Fruit fly (Drosophila melanogaster) whole organism, embryonic: ENCODE data around the gene Eip63E.

Experiments used
- Atf6 ChIP-seq: fragments of 200-800 bp; sonication (Bioruptor generic); IDR thresholded peaks from 2 replicates; pipeline ENCODE4 v1.3.6; 2022; ENCODE audit warnings: missing biosample characterization, missing genetic modification characterization
- CG11695 ChIP-seq: fragments of 200-800 bp; sonication (Bioruptor generic); IDR thresholded peaks from 3 replicates; pipeline ENCODE4 v1.3.6; 2022; ENCODE audit warnings: missing biosample characterization, missing genetic modification characterization
- CG12299 ChIP-seq: fragments of 200-800 bp; sonication (Bioruptor generic); optimal IDR thresholded peaks from 2 replicates; lab custom pipeline; 2018; ENCODE audit warnings: missing biosample characterization, mild to moderate bottlenecking, missing genetic modification characterization
- CG12391 ChIP-seq: fragments of 200-800 bp; sonication (Bioruptor generic); optimal IDR thresholded peaks from 3 replicates; lab custom pipeline; 2018; ENCODE audit warnings: missing biosample characterization, mild to moderate bottlenecking, missing genetic modification characterization, moderate library complexity
- CG13287 ChIP-seq: fragments of 200-800 bp; sonication (Bioruptor generic); IDR thresholded peaks from 2 replicates; pipeline ENCODE4 v1.3.6; 2022; ENCODE audit warnings: missing biosample characterization, missing genetic modification characterization; ENCODE audit not compliant: partially characterized antibody
- CG15073 ChIP-seq: fragments of 200-800 bp; sonication (Bioruptor generic); optimal IDR thresholded peaks from 2 replicates; lab custom pipeline; 2016; ENCODE audit warnings: missing biosample characterization, missing genetic modification characterization
- CG15601 ChIP-seq: fragments of 200-800 bp; sonication (Bioruptor generic); optimal IDR thresholded peaks from 3 replicates; lab custom pipeline; 2019; ENCODE audit warnings: missing biosample characterization, mild to moderate bottlenecking, missing genetic modification characterization, moderate library complexity
- CG1792 ChIP-seq: fragments of 200-800 bp; sonication (Bioruptor generic); optimal IDR thresholded peaks from 2 replicates; lab custom pipeline; 2016; ENCODE audit warnings: missing biosample characterization, missing genetic modification characterization
- CG2199 ChIP-seq: fragments of 200-800 bp; sonication (Bioruptor generic); IDR thresholded peaks from 3 replicates; pipeline ENCODE4 v1.3.6; 2022; ENCODE audit warnings: missing biosample characterization, missing genetic modification characterization
- CG3065 ChIP-seq: fragments of 200-800 bp; sonication (Bioruptor generic); optimal IDR thresholded peaks from 2 replicates; lab custom pipeline; 2016; ENCODE audit warnings: missing biosample characterization, missing genetic modification characterization
- CG32532 ChIP-seq: fragments of 200-800 bp; sonication (Bioruptor generic); IDR thresholded peaks from 2 replicates; pipeline ENCODE4 v1.3.6; 2022; ENCODE audit warnings: missing biosample characterization, missing genetic modification characterization
- CG3407 ChIP-seq: fragments of 200-800 bp; sonication (Bioruptor generic); optimal IDR thresholded peaks from 2 replicates; lab custom pipeline; 2018; ENCODE audit warnings: missing biosample characterization, mild to moderate bottlenecking, missing genetic modification characterization
- CG42726 ChIP-seq: fragments of 200-800 bp; sonication (Bioruptor generic); IDR thresholded peaks from 2 replicates; pipeline ENCODE4 v1.3.6; 2022; ENCODE audit warnings: missing biosample characterization, missing genetic modification characterization; ENCODE audit not compliant: partially characterized antibody
- CG5180 ChIP-seq: fragments of 200-800 bp; sonication (Bioruptor generic); optimal IDR thresholded peaks from 3 replicates; lab custom pipeline; 2017; ENCODE audit warnings: missing biosample characterization, missing genetic modification characterization, mild to moderate bottlenecking, moderate library complexity, missing genetic modification reagents
- CG6791 ChIP-seq: fragments of 200-800 bp; sonication (Bioruptor generic); IDR thresholded peaks from 3 replicates; pipeline ENCODE4 v1.3.6; 2022; ENCODE audit warnings: missing biosample characterization, missing genetic modification characterization; ENCODE audit not compliant: partially characterized antibody
- CG7786 ChIP-seq: fragments of 200-800 bp; sonication (Bioruptor generic); optimal IDR thresholded peaks from 2 replicates; lab custom pipeline; 2016; ENCODE audit warnings: missing biosample characterization, missing genetic modification characterization
- CG9817 ChIP-seq: fragments of 200-800 bp; sonication (Bioruptor generic); optimal IDR thresholded peaks from 2 replicates; lab custom pipeline; 2018; ENCODE audit warnings: missing biosample characterization, mild to moderate bottlenecking, missing genetic modification characterization, moderate library complexity
- CG9876 ChIP-seq: fragments of 200-800 bp; sonication (Bioruptor generic); optimal IDR thresholded peaks from 2 replicates; lab custom pipeline; 2016; ENCODE audit warnings: missing biosample characterization, missing genetic modification characterization
- CG9932 ChIP-seq: fragments of 200-800 bp; sonication (Bioruptor generic); IDR thresholded peaks from 2 replicates; pipeline ENCODE4 v1.3.6; 2022; ENCODE audit warnings: missing biosample characterization, missing genetic modification characterization
- CrebB ChIP-seq: fragments of 200-800 bp; sonication (Bioruptor generic); optimal IDR thresholded peaks from 3 replicates; lab custom pipeline; 2018; ENCODE audit warnings: missing biosample characterization, mild to moderate bottlenecking, missing genetic modification characterization
- Dll ChIP-seq: fragments of 200-800 bp; sonication (Bioruptor generic); IDR thresholded peaks from 4 replicates; pipeline ENCODE4 v1.3.6; 2022; ENCODE audit warnings: missing biosample characterization, missing genetic modification characterization; ENCODE audit not compliant: partially characterized antibody
- E2f1 ChIP-seq: fragments of 200-800 bp; sonication (Bioruptor generic); IDR thresholded peaks from 2 replicates; pipeline ENCODE4 v1.3.6; 2022; ENCODE audit warnings: missing biosample characterization, missing genetic modification characterization
- Elba2 ChIP-seq: fragments of 200-800 bp; sonication (Bioruptor generic); optimal IDR thresholded peaks from 3 replicates; lab custom pipeline; 2016; ENCODE audit warnings: missing biosample characterization, missing genetic modification characterization
- Hey ChIP-seq: fragments of 200-800 bp; sonication (Bioruptor generic); optimal IDR thresholded peaks from 3 replicates; lab custom pipeline; 2018; ENCODE audit warnings: missing biosample characterization, mild to moderate bottlenecking, missing genetic modification characterization
- HmgZ ChIP-seq: fragments of 200-800 bp; sonication (Bioruptor generic); optimal IDR thresholded peaks from 2 replicates; lab custom pipeline; 2018; ENCODE audit warnings: missing biosample characterization, mild to moderate bottlenecking, missing genetic modification characterization
- Hsf ChIP-seq: fragments of 200-800 bp; sonication (Bioruptor generic); optimal IDR thresholded peaks from 3 replicates; lab custom pipeline; 2016; ENCODE audit warnings: missing biosample characterization, missing genetic modification characterization
- Nf-YB ChIP-seq: fragments of 200-800 bp; sonication (Bioruptor generic); optimal IDR thresholded peaks from 3 replicates; lab custom pipeline; 2019; ENCODE audit warnings: missing biosample characterization, mild to moderate bottlenecking, missing genetic modification characterization, moderate library complexity
- Poxn ChIP-seq: fragments of 200-800 bp; sonication (Bioruptor generic); IDR thresholded peaks from 2 replicates; pipeline ENCODE4 v1.3.6; 2022; ENCODE audit warnings: missing biosample characterization, missing genetic modification characterization
- Taf1 ChIP-seq: fragments of 200-800 bp; sonication (Bioruptor generic); IDR thresholded peaks from 2 replicates; pipeline ENCODE4 v1.3.6; 2022; ENCODE audit warnings: missing biosample characterization, missing genetic modification characterization
- Xrp1 ChIP-seq: fragments of 200-800 bp; sonication (Bioruptor generic); IDR thresholded peaks from 2 replicates; pipeline ENCODE4 v1.3.6; 2022; ENCODE audit warnings: missing biosample characterization, missing genetic modification characterization
- abd-A ChIP-seq: fragments of 200-800 bp; sonication (Bioruptor generic); optimal IDR thresholded peaks from 3 replicates; lab custom pipeline; 2019; ENCODE audit warnings: missing biosample characterization, mild to moderate bottlenecking, missing genetic modification characterization, moderate library complexity
- al ChIP-seq: fragments of 200-800 bp; sonication (Bioruptor generic); IDR thresholded peaks from 2 replicates; pipeline ENCODE4 v1.3.6; 2022; ENCODE audit warnings: missing biosample characterization, missing genetic modification characterization
- bab2 ChIP-seq: fragments of 200-800 bp; sonication (Bioruptor generic); optimal IDR thresholded peaks from 2 replicates; lab custom pipeline; 2016; ENCODE audit warnings: missing biosample characterization, missing genetic modification characterization
- cato ChIP-seq: fragments of 200-800 bp; sonication (Bioruptor generic); optimal IDR thresholded peaks from 2 replicates; lab custom pipeline; 2016; ENCODE audit warnings: missing biosample characterization, missing genetic modification characterization, borderline replicate concordance
- crol ChIP-seq: fragments of 200-800 bp; sonication (Bioruptor generic); IDR thresholded peaks from 2 replicates; pipeline ENCODE4 v1.3.6; 2022; ENCODE audit warnings: missing biosample characterization, missing genetic modification characterization
- cwo ChIP-seq: fragments of 200-800 bp; sonication (Bioruptor generic); optimal IDR thresholded peaks from 3 replicates; lab custom pipeline; 2017; ENCODE audit warnings: missing biosample characterization, missing genetic modification characterization, mild to moderate bottlenecking, moderate library complexity, missing genetic modification reagents
- dati ChIP-seq: fragments of 200-800 bp; sonication (Bioruptor generic); IDR thresholded peaks from 2 replicates; pipeline ENCODE4 v1.3.6; 2022; ENCODE audit warnings: missing biosample characterization, missing genetic modification characterization
- dm ChIP-seq: fragments of 200-800 bp; sonication (Bioruptor generic); optimal IDR thresholded peaks from 3 replicates; lab custom pipeline; 2016; ENCODE audit warnings: missing biosample characterization, missing genetic modification characterization
- dysf ChIP-seq: fragments of 200-800 bp; sonication (Bioruptor generic); IDR thresholded peaks from 3 replicates; pipeline ENCODE4 v1.3.6; 2022; ENCODE audit warnings: missing biosample characterization, missing genetic modification characterization
- gsb-n ChIP-seq: fragments of 200-800 bp; sonication (Bioruptor generic); optimal IDR thresholded peaks from 3 replicates; lab custom pipeline; 2018; ENCODE audit warnings: missing biosample characterization, mild to moderate bottlenecking, missing genetic modification characterization
- h ChIP-seq: fragments of >200 bp; optimal IDR thresholded peaks from 2 replicates; lab custom pipeline; 2017
- insv ChIP-seq, 2 experiments: fragments of 200-800 bp; sonication (Bioruptor generic); optimal IDR thresholded peaks; 3 replicates each; lab custom pipeline; 2016 to 2018; ENCODE audit warnings: missing biosample characterization in 2 of 2, missing genetic modification characterization in 2 of 2
- lab ChIP-seq: fragments of 200-800 bp; sonication (Bioruptor generic); optimal IDR thresholded peaks from 3 replicates; lab custom pipeline; 2017; ENCODE audit warnings: missing biosample characterization, missing genetic modification characterization, mild to moderate bottlenecking, moderate library complexity, missing genetic modification reagents
- nerfin-2 ChIP-seq: fragments of 200-800 bp; sonication (Bioruptor generic); IDR thresholded peaks from 2 replicates; pipeline ENCODE4 v1.3.6; 2022; ENCODE audit warnings: missing biosample characterization, missing genetic modification characterization; ENCODE audit not compliant: partially characterized antibody
- otp ChIP-seq: fragments of 200-800 bp; sonication (Bioruptor generic); IDR thresholded peaks from 3 replicates; pipeline ENCODE4, ENCODE4 v1.3.6; 2022; ENCODE audit warnings: missing biosample characterization, missing genetic modification characterization
- pb ChIP-seq: fragments of 200-800 bp; sonication (Bioruptor generic); optimal IDR thresholded peaks from 3 replicates; lab custom pipeline; 2016; ENCODE audit warnings: missing biosample characterization, missing genetic modification characterization
- tio ChIP-seq: fragments of 200-800 bp; sonication (Bioruptor generic); optimal IDR thresholded peaks from 2 replicates; lab custom pipeline; 2017; ENCODE audit warnings: missing biosample characterization, missing genetic modification characterization, inconsistent platforms
- unc-4 ChIP-seq: fragments of 200-800 bp; sonication (Bioruptor generic); IDR thresholded peaks from 2 replicates; pipeline ENCODE4 v1.3.6; 2022; ENCODE audit warnings: missing biosample characterization, missing genetic modification characterization; ENCODE audit not compliant: partially characterized antibody
- usp ChIP-seq: fragments of >200 bp; optimal IDR thresholded peaks from 2 replicates; lab custom pipeline; 2017; ENCODE audit warnings: missing biosample characterization, missing genetic modification characterization
- z ChIP-seq: fragments of 200-800 bp; sonication (Bioruptor generic); IDR thresholded peaks from 3 replicates; pipeline ENCODE4 v1.3.6; 2022; ENCODE audit warnings: missing biosample characterization, missing genetic modification characterization

Eip63E gene

dm6 chr3L:3632500-3633183 is 117.1 kb downstream of the Eip63E start (continued):
- TF ChIP-seq CG9876 (GFP tag; lab: Kevin White, UChicago) = no peak
- TF ChIP-seq Atf6 (GFP tag; lab: Robert Waterston, UW) = peak; percentile 93
- no peak for TF ChIP-seq unc-4 (GFP tag; lab: Robert Waterston, UW)
- TF ChIP-seq E2f1 = peak; percentile 80
- TF ChIP-seq otp (GFP tag; lab: Robert Waterston, UW) = peak; percentile 81
- TF ChIP-seq nerfin-2 (GFP tag; lab: Robert Waterston, UW) = no peak
- peak; percentile 62 for TF ChIP-seq CG12299 (tag; lab: Kevin White, UChicago)
- peak; percentile 76 for TF ChIP-seq tio (GFP tag; lab: Kevin White, UChicago)
- no peak for TF ChIP-seq CG1792 (GFP tag; lab: Kevin White, UChicago)
- TF ChIP-seq cwo (GFP tag; lab: Kevin White, UChicago) = peak; percentile 74
- TF ChIP-seq Hsf (GFP tag; lab: Kevin White, UChicago) = no peak
- TF ChIP-seq Taf1 (GFP tag; lab: Robert Waterston, UW) = peak; percentile 82
- peak; percentile 87 for TF ChIP-seq Xrp1 (GFP tag; lab: Robert Waterston, UW)
- peak; percentile 74 for TF ChIP-seq HmgZ (tag; lab: Kevin White, UChicago)
- no peak for TF ChIP-seq dm (GFP tag; lab: Kevin White, UChicago)
- peak; percentile 48 for TF ChIP-seq gsb-n (tag; lab: Kevin White, UChicago)
- peak; percentile 84 for TF ChIP-seq lab (GFP tag; lab: Kevin White, UChicago)
- TF ChIP-seq CG9817 (tag; lab: Kevin White, UChicago) = peak; percentile 85
- TF ChIP-seq al (GFP tag; lab: Robert Waterston, UW) = peak; percentile 87
- TF ChIP-seq abd-A (tag; lab: Kevin White, UChicago) = peak; percentile 86
- 0 out of 2 replicates have a peak, but pooled peaks have one; percentile 17 for TF ChIP-seq CG13287 (GFP tag; lab: Robert Waterston, UW)
- TF ChIP-seq h (lab: Kevin White, UChicago) = no peak
- peak; percentile 50 for TF ChIP-seq CG15601 (tag; lab: Kevin White, UChicago)
- 0 out of 2 replicates have a peak, but pooled peaks have one; percentile 17 for TF ChIP-seq CG42726 (GFP tag; lab: Robert Waterston, UW)
- peak; percentile 77 for TF ChIP-seq Poxn
- TF ChIP-seq Nf-YB (GFP tag; lab: Kevin White, UChicago) = peak; percentile 95
- peak; percentile 95 for TF ChIP-seq CG9932 (GFP tag; lab: Robert Waterston, UW)
- no peak for TF ChIP-seq z (GFP tag; lab: Robert Waterston, UW)
- no peak for TF ChIP-seq CG15073 (GFP tag; lab: Kevin White, UChicago)
- peak; percentile 93 for TF ChIP-seq dysf (GFP tag; lab: Robert Waterston, UW)
- peak; percentile 81 for TF ChIP-seq CG12391 (tag; lab: Kevin White, UChicago)
- TF ChIP-seq Elba2 (GFP tag; lab: Kevin White, UChicago) = no peak
- TF ChIP-seq usp (GFP tag; lab: Kevin White, UChicago) = no peak
- peak; percentile 62 for TF ChIP-seq CrebB
- peak; percentile 96 for TF ChIP-seq crol (GFP tag; lab: Robert Waterston, UW)
- peak; percentile 63 for TF ChIP-seq cato (GFP tag; lab: Kevin White, UChicago)
- TF ChIP-seq insv (GFP tag; optimal IDR thresholded peaks at IDR 0.05; lab: Kevin White, UChicago) = peak in 1 of 2 experiments; percentile 34
- peak; percentile 18 for TF ChIP-seq bab2 (GFP tag; lab: Kevin White, UChicago)
- peak; percentile 26; the same call in 1 of the 2 replicates for TF ChIP-seq dati (GFP tag; lab: Robert Waterston, UW)
- no peak for TF ChIP-seq CG6791 (GFP tag; lab: Robert Waterston, UW)
- TF ChIP-seq CG2199 (GFP tag; lab: Robert Waterston, UW) = no peak
- TF ChIP-seq CG3065 (GFP tag; lab: Kevin White, UChicago) = peak; percentile 20
- TF ChIP-seq CG7786 (GFP tag; lab: Kevin White, UChicago) = no peak
- TF ChIP-seq CG3407 = peak; percentile 48
- peak; percentile 60 for TF ChIP-seq CG5180 (GFP tag; lab: Kevin White, UChicago)
- no peak for TF ChIP-seq Hey (tag; lab: Kevin White, UChicago)
- TF ChIP-seq CG32532 (GFP tag; lab: Robert Waterston, UW) = peak; percentile 88
- TF ChIP-seq pb (GFP tag; lab: Kevin White, UChicago) = no peak
- TF ChIP-seq CG11695 (GFP tag; lab: Robert Waterston, UW) = peak; percentile 89
- TF ChIP-seq Dll (GFP tag; lab: Robert Waterston, UW) = no peak
